Worm (Caenorhabditis elegans): ENCODE data around the gene mtl-1.

ce11 chrV:6685963-6686362, 5.7 kb downstream of the mtl-1 start:
- TF ChIP-seq ceh-13 (GFP tag; optimal IDR thresholded peaks at IDR 0.05) (no peak), ama-1 (optimal IDR thresholded peaks at IDR 0.05) (no peak), aly-1 (tag; optimal IDR thresholded peaks at IDR 0.05) (no peak), hnd-1 (tag; optimal IDR thresholded peaks at IDR 0.05) (no peak), tbx-11 (GFP tag; IDR thresholded peaks at IDR 0.05) (no peak), F13C5.2 (tag; optimal IDR thresholded peaks at IDR 0.05) (no peak), scrt-1 (GFP tag; IDR thresholded peaks at IDR 0.05) (no peak), ceh-36 (tag; optimal IDR thresholded peaks at IDR 0.05) (no peak), ets-7 (tag; optimal IDR thresholded peaks at IDR 0.05) (no peak), flt-1 (GFP tag; IDR thresholded peaks at IDR 0.05) (no peak), tbx-37 (GFP tag; conservative IDR thresholded peaks at IDR 0.05) (no peak), hmbx-1 (tag; optimal IDR thresholded peaks at IDR 0.05) (no peak)

All from whole organism, early embryonic.